Fruit fly (Drosophila melanogaster) whole organism, adult: Measurements from ENCODE around the gene CG42809.

Source experiments
- CG12768 ChIP-seq: fragments of 200-800 bp; sonication (Bioruptor generic); optimal IDR thresholded peaks from 2 replicates; lab custom pipeline; 2017; ENCODE audit warnings: missing biosample characterization, missing genetic modification characterization, mild to moderate bottlenecking, moderate library complexity, missing genetic modification reagents
- CG14711 ChIP-seq: fragments of 200-800 bp; sonication (Bioruptor generic); optimal IDR thresholded peaks from 2 replicates; lab custom pipeline; 2018; ENCODE audit warnings: missing biosample characterization, mild to moderate bottlenecking, missing genetic modification characterization, moderate library complexity
- CG33017 ChIP-seq: fragments of 200-800 bp; sonication (Bioruptor generic); optimal IDR thresholded peaks from 2 replicates; lab custom pipeline; 2018; ENCODE audit warnings: missing biosample characterization, mild to moderate bottlenecking, missing genetic modification characterization, moderate library complexity
- CG5204 ChIP-seq: fragments of 200-800 bp; sonication (Bioruptor generic); optimal IDR thresholded peaks from 2 replicates; lab custom pipeline; 2016; ENCODE audit warnings: missing biosample characterization, missing genetic modification characterization
- CG7045 ChIP-seq: fragments of 200-800 bp; sonication (Bioruptor generic); optimal IDR thresholded peaks from 2 replicates; lab custom pipeline; 2017; ENCODE audit warnings: missing biosample characterization, mild to moderate bottlenecking, missing genetic modification characterization
- CG7101 ChIP-seq: fragments of 200-800 bp; sonication (Bioruptor generic); optimal IDR thresholded peaks from 2 replicates; lab custom pipeline; 2018; ENCODE audit warnings: missing biosample characterization, mild to moderate bottlenecking, missing genetic modification characterization, moderate library complexity
- Clk ChIP-seq: fragments of 200-800 bp; sonication (Bioruptor generic); optimal IDR thresholded peaks from 2 replicates; lab custom pipeline; 2017; ENCODE audit warnings: missing biosample characterization, missing genetic modification characterization
- Crg-1 ChIP-seq: fragments of 200-800 bp; sonication (Bioruptor generic); optimal IDR thresholded peaks from 2 replicates; lab custom pipeline; 2016; ENCODE audit warnings: missing biosample characterization, missing genetic modification characterization
- cic ChIP-seq: fragments of 200-800 bp; sonication (Bioruptor generic); optimal IDR thresholded peaks from 2 replicates; lab custom pipeline; 2017; ENCODE audit warnings: missing biosample characterization, mild to moderate bottlenecking, missing genetic modification characterization, moderate library complexity
- cnc ChIP-seq, 2 experiments: fragments of >200 bp; optimal IDR thresholded peaks; 2 replicates each; lab custom pipeline; 2017
- kay ChIP-seq: fragments of 200-800 bp; sonication (Bioruptor generic); peaks from one replicate; lab custom pipeline; 2016; ENCODE audit warnings: missing biosample characterization, missing genetic modification characterization, borderline replicate concordance
- ovo ChIP-seq: fragments of 200-800 bp; sonication (Bioruptor generic); optimal IDR thresholded peaks from 2 replicates; lab custom pipeline; 2016; ENCODE audit warnings: missing biosample characterization, missing genetic modification characterization
- pad ChIP-seq: fragments of 200-800 bp; sonication (Bioruptor generic); optimal IDR thresholded peaks from 3 replicates; lab custom pipeline; 2017; ENCODE audit warnings: missing biosample characterization, missing genetic modification characterization, mild to moderate bottlenecking, moderate library complexity, missing genetic modification reagents
- tj ChIP-seq: fragments of 200-800 bp; sonication (Bioruptor generic); optimal IDR thresholded peaks from 3 replicates; lab custom pipeline; 2017; ENCODE audit warnings: missing biosample characterization, mild to moderate bottlenecking, missing genetic modification characterization, moderate library complexity

DNA sequence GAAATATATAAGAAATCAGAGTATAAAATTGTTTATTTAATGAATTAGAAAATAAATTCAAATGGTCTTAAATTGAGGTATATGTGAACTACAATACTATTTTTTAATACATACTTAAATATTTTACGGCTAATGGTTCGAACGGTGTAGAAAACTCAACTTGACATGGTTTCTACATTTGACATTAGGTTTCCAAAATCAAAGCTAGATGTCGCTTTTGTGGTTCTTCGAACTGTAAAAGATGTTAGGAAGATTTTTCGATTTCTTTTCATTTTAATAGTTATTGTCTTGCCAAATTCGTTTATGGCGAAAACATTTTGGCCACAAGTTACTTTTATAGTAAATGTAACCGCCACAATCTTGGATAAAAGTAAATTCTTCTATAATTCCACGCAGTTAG, 43.1 kb downstream of the CG42809 start:
- TF ChIP-seq cic (GFP tag; lab: Kevin White, UChicago) = no peak
- no peak for TF ChIP-seq Clk (GFP tag; lab: Kevin White, UChicago)
- TF ChIP-seq cnc (optimal IDR thresholded peaks at IDR 0.05; lab: Kevin White, UChicago) = no peak
- TF ChIP-seq kay (GFP tag; lab: Kevin White, UChicago) = no peak
- TF ChIP-seq CG33017 (tag; lab: Kevin White, UChicago) = no peak
- no peak for TF ChIP-seq CG5204 (GFP tag; lab: Kevin White, UChicago)
- no peak for TF ChIP-seq CG7101 (tag; lab: Kevin White, UChicago)
- no peak for TF ChIP-seq CG12768 (GFP tag; lab: Kevin White, UChicago)
- no peak for TF ChIP-seq pad (GFP tag; lab: Kevin White, UChicago)
- TF ChIP-seq CG7045 (GFP tag; lab: Kevin White, UChicago) = no peak
- TF ChIP-seq Crg-1 (GFP tag; lab: Kevin White, UChicago) = no peak
- TF ChIP-seq ovo (GFP tag; lab: Kevin White, UChicago) = no peak
- TF ChIP-seq tj (GFP tag; lab: Kevin White, UChicago) = no peak
- TF ChIP-seq CG14711 (tag; lab: Kevin White, UChicago) = no peak
